Worm (Caenorhabditis elegans) whole organism, midembryonic: ENCODE results near the gene F58E1.13.

Source experiments
- flt-1 ChIP-seq: fragments of 200-800 bp; sonication (Bioruptor generic); IDR thresholded peaks from 2 replicates; pipeline ENCODE4 v1.3.6; 2022; ENCODE audit warnings: missing genetic modification characterization, missing compliant biosample characterization
- klf-2 ChIP-seq: fragments of 200-800 bp; sonication (Bioruptor generic); conservative IDR thresholded peaks from 2 replicates; pipeline ENCODE4 v1.3.6; 2022; ENCODE audit warnings: missing genetic modification reagents, missing genetic modification characterization, missing compliant biosample characterization

DNA sequence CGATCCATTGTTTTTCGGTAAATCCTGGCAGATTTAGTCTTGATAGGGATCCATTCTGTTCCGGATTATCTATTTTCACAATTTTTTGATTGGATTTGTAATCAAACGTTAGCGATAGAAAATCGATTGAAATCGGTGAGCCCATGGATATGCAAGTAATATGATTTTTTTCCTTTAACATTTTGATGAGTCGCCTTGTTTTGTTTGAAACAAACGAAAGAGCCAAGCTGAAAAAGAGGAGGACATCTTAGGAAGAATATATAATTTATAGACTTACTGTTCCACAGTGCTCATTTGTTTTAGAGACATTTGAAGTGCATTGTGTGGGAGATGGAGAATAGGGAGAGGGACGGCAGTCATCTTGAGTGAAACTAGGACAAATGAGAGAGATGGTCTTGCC is 6.9 kb downstream of the F58E1.13 start, which contains the start of the genes fbxb-18 and fbxb-19:
- TF ChIP-seq klf-2 (GFP tag; lab: Robert Waterston, UW) (no peak), flt-1 (no peak)
